Worm (Caenorhabditis elegans) whole organism, midembryonic: ENCODE measurements around the gene nhr-275.

Experiments
- T22C8.4 ChIP-seq: fragments of 200-800 bp; sonication (Bioruptor generic); IDR thresholded peaks from 2 replicates; pipeline ENCODE4 v1.3.6; 2022; ENCODE audit warnings: missing genetic modification characterization, missing compliant biosample characterization
- cog-1 ChIP-seq: sonication (generic microtip); optimal IDR thresholded peaks from 2 replicates; lab custom pipeline; 2016; ENCODE audit warnings: missing genetic modification characterization, missing compliant biosample characterization
- flt-1 ChIP-seq: fragments of 200-800 bp; sonication (Bioruptor generic); IDR thresholded peaks from 2 replicates; pipeline ENCODE4 v1.3.6; 2022; ENCODE audit warnings: missing genetic modification characterization, missing compliant biosample characterization
- klf-2 ChIP-seq: fragments of 200-800 bp; sonication (Bioruptor generic); conservative IDR thresholded peaks from 2 replicates; pipeline ENCODE4 v1.3.6; 2022; ENCODE audit warnings: missing genetic modification reagents, missing genetic modification characterization, missing compliant biosample characterization
- med-1 ChIP-seq: sonication (generic microtip); optimal IDR thresholded peaks from 2 replicates; lab custom pipeline; 2017; ENCODE audit warnings: missing genetic modification characterization, mild to moderate bottlenecking, missing compliant biosample characterization, antibody characterized with exemption, missing genetic modification reagents; ENCODE audit not compliant: insufficient read depth
- ref-1 ChIP-seq: fragments of 200-800 bp; sonication (Bioruptor generic); conservative IDR thresholded peaks from 2 replicates; pipeline ENCODE4 v1.3.6; 2022; ENCODE audit warnings: missing genetic modification reagents, missing genetic modification characterization, missing compliant biosample characterization
- tab-1 ChIP-seq: fragments of 200-800 bp; sonication (Bioruptor generic); IDR thresholded peaks from 2 replicates; pipeline ENCODE4 v1.3.6; 2022; ENCODE audit warnings: missing genetic modification characterization, missing compliant biosample characterization
- ztf-23 ChIP-seq: fragments of 200-800 bp; sonication (Bioruptor generic); IDR thresholded peaks from 2 replicates; pipeline ENCODE4 v1.3.6; 2022; ENCODE audit warnings: missing genetic modification reagents, missing genetic modification characterization, missing compliant biosample characterization
- ztf-29 ChIP-seq: fragments of 200-800 bp; sonication (Bioruptor generic); IDR thresholded peaks from 2 replicates; pipeline ENCODE4 v1.3.6; 2022; ENCODE audit warnings: missing genetic modification reagents, missing genetic modification characterization, missing compliant biosample characterization

Gene nhr-275

ce11 chrV:2254553-2255124 is 12.2 kb downstream of the nhr-275 start, which contains the start of gene str-253:
Gene str-253, minus strand, starts transcription at chrV:2254603.
- TF ChIP-seq cog-1 (no peak), klf-2 (GFP tag; lab: Robert Waterston, UW) (no peak), ref-1 (GFP tag; lab: Robert Waterston, UW) (no peak), med-1 (GFP tag; lab: Kevin White, UChicago) (no peak), T22C8.4 (GFP tag; lab: Robert Waterston, UW) (no peak), ztf-29 (GFP tag; lab: Robert Waterston, UW) (no peak), flt-1 (GFP tag; lab: Robert Waterston, UW) (no peak), tab-1 (GFP tag; lab: Robert Waterston, UW) (no peak), ztf-23 (GFP tag; lab: Robert Waterston, UW) (no peak)

ce11 chrV:2251774-2252173 is 15.1 kb downstream of the nhr-275 start:
- TF ChIP-seq cog-1 (no peak), flt-1 (GFP tag; lab: Robert Waterston, UW) (no peak), T22C8.4 (GFP tag; lab: Robert Waterston, UW) (no peak), klf-2 (GFP tag; lab: Robert Waterston, UW) (no peak)

ce11 chrV:2250126-2250590 is 16.7 kb downstream of the nhr-275 start, which contains the start of gene cyp-33C7:
Gene cyp-33C7, plus strand, starts transcription at chrV:2250540.
- TF ChIP-seq tab-1 (GFP tag; lab: Robert Waterston, UW): no peak
- TF ChIP-seq klf-2 (GFP tag; lab: Robert Waterston, UW): no peak
- TF ChIP-seq ztf-29 (GFP tag; lab: Robert Waterston, UW): no peak
- TF ChIP-seq ztf-23 (GFP tag; lab: Robert Waterston, UW): no peak
- TF ChIP-seq cog-1: no peak
- TF ChIP-seq ref-1 (GFP tag; lab: Robert Waterston, UW): no peak
- TF ChIP-seq flt-1 (GFP tag; lab: Robert Waterston, UW): no peak
- no peak for TF ChIP-seq T22C8.4 (GFP tag; lab: Robert Waterston, UW)
- no peak for TF ChIP-seq med-1 (GFP tag; lab: Kevin White, UChicago)

ce11 chrV:2249310-2249709 is 17.5 kb downstream of the nhr-275 start, which contains the start of gene cyp-33C6:
Gene cyp-33C6, minus strand, starts transcription at chrV:2249410.
- TF ChIP-seq ztf-29 (GFP tag; lab: Robert Waterston, UW): no peak
- TF ChIP-seq flt-1 (GFP tag; lab: Robert Waterston, UW): no peak
- TF ChIP-seq med-1 (GFP tag; lab: Kevin White, UChicago): no peak
- TF ChIP-seq cog-1: no peak
- no peak for TF ChIP-seq tab-1 (GFP tag; lab: Robert Waterston, UW)
- TF ChIP-seq klf-2 (GFP tag; lab: Robert Waterston, UW): no peak
- TF ChIP-seq T22C8.4 (GFP tag; lab: Robert Waterston, UW): no peak
- no peak for TF ChIP-seq ref-1 (GFP tag; lab: Robert Waterston, UW)
- TF ChIP-seq ztf-23 (GFP tag; lab: Robert Waterston, UW): no peak

- no peak for TF ChIP-seq klf-2 (GFP tag; lab: Robert Waterston, UW)
- TF ChIP-seq tab-1 (GFP tag; lab: Robert Waterston, UW): no peak
- TF ChIP-seq med-1 (GFP tag; lab: Kevin White, UChicago): no peak
- no peak for TF ChIP-seq cog-1
- TF ChIP-seq T22C8.4 (GFP tag; lab: Robert Waterston, UW): no peak
- TF ChIP-seq flt-1 (GFP tag; lab: Robert Waterston, UW): no peak
- no peak for TF ChIP-seq ztf-29 (GFP tag; lab: Robert Waterston, UW)
- no peak for TF ChIP-seq ztf-23 (GFP tag; lab: Robert Waterston, UW)
These were observed 22.1 kb downstream of the nhr-275 start, which contains the start of gene cyp-33C5 for ce11 chrV:2244751-2245150. Gene cyp-33C5, plus strand, starts transcription at chrV:2245004.

ce11 chrV:2242630-2243029 is 24.2 kb downstream of the nhr-275 start, which contains the start of gene cyp-33C3:
Gene cyp-33C3, plus strand, starts transcription at chrV:2242778.
- TF ChIP-seq tab-1 (GFP tag; lab: Robert Waterston, UW) (no peak), ztf-29 (GFP tag; lab: Robert Waterston, UW) (no peak), ztf-23 (GFP tag; lab: Robert Waterston, UW) (no peak), cog-1 (no peak), med-1 (GFP tag; lab: Kevin White, UChicago) (no peak), klf-2 (GFP tag; lab: Robert Waterston, UW) (no peak), flt-1 (GFP tag; lab: Robert Waterston, UW) (no peak), T22C8.4 (GFP tag; lab: Robert Waterston, UW) (no peak), ref-1 (GFP tag; lab: Robert Waterston, UW) (no peak)

- TF ChIP-seq ref-1 (GFP tag; lab: Robert Waterston, UW): no peak
- TF ChIP-seq cog-1: no peak
- no peak for TF ChIP-seq ztf-23 (GFP tag; lab: Robert Waterston, UW)
- no peak for TF ChIP-seq ztf-29 (GFP tag; lab: Robert Waterston, UW)
These were observed 28.8 kb downstream of the nhr-275 start for ce11 chrV:2238012-2238411.

ce11 chrV:2235848-2236247 is 31.0 kb downstream of the nhr-275 start, which contains the start of gene cyp-33C4:
Gene cyp-33C4, plus strand, starts transcription at chrV:2236140.
- TF ChIP-seq tab-1 (GFP tag; lab: Robert Waterston, UW): no peak
- no peak for TF ChIP-seq T22C8.4 (GFP tag; lab: Robert Waterston, UW)
- TF ChIP-seq klf-2 (GFP tag; lab: Robert Waterston, UW): no peak
- TF ChIP-seq flt-1 (GFP tag; lab: Robert Waterston, UW): no peak
- no peak for TF ChIP-seq cog-1
- TF ChIP-seq ztf-23 (GFP tag; lab: Robert Waterston, UW): no peak
- TF ChIP-seq ref-1 (GFP tag; lab: Robert Waterston, UW): no peak
- no peak for TF ChIP-seq ztf-29 (GFP tag; lab: Robert Waterston, UW)
- TF ChIP-seq med-1 (GFP tag; lab: Kevin White, UChicago): no peak

- TF ChIP-seq klf-2 (GFP tag; lab: Robert Waterston, UW) (no peak), ref-1 (GFP tag; lab: Robert Waterston, UW) (no peak)
These were observed 33.7 kb downstream of the nhr-275 start, which contains the start of gene nhr-96 for ce11 chrV:2233177-2233576. Gene nhr-96, plus strand, starts transcription at chrV:2233477.
